Fruit fly (Drosophila melanogaster): ENCODE results near the gene CG14572.

CG14572 gene

dm6 chr3L:21738175-21739016 is 2.9 kb upstream of the CG14572 start, which contains the start of gene CG14567 (continued):
- TF ChIP-seq ey (GFP tag; optimal IDR thresholded peaks at IDR 0.05) (peak; percentile 31), lola (GFP tag; optimal IDR thresholded peaks at IDR 0.05) (no peak), psq (GFP tag; optimal IDR thresholded peaks at IDR 0.05) (peak; percentile 12)

- TF ChIP-seq Vsx2 (GFP tag; optimal IDR thresholded peaks at IDR 0.05; ENCODE audit: partially characterized antibody) (peak; percentile 21), dsf (GFP tag; optimal IDR thresholded peaks at IDR 0.05; ENCODE audit: borderline replicate concordance) (no peak), fru (GFP tag; optimal IDR thresholded peaks at IDR 0.05) (no peak), Dif (GFP tag; optimal IDR thresholded peaks at IDR 0.05; ENCODE audit: partially characterized antibody) (peak; percentile 16), usp (GFP tag; optimal IDR thresholded peaks at IDR 0.05) (no peak), Hr83 (GFP tag; optimal IDR thresholded peaks at IDR 0.05; ENCODE audit: poor library complexity, severe bottlenecking) (no peak), brk (GFP tag; optimal IDR thresholded peaks at IDR 0.05) (no peak), sv (GFP tag; optimal IDR thresholded peaks at IDR 0.05) (no peak), h (GFP tag; optimal IDR thresholded peaks at IDR 0.05) (peak; percentile 48), CG32264 (GFP tag; optimal IDR thresholded peaks at IDR 0.05) (no peak), rgr (GFP tag; optimal IDR thresholded peaks at IDR 0.05) (peak; percentile 18), Rel (GFP tag; optimal IDR thresholded peaks at IDR 0.05) (no peak), Rel (tag; optimal IDR thresholded peaks at IDR 0.05) (peak; percentile 91), tai (GFP tag; optimal IDR thresholded peaks at IDR 0.05) (no peak), CrebA (GFP tag; optimal IDR thresholded peaks at IDR 0.05; ENCODE audit: borderline replicate concordance) (no peak), ey (GFP tag; optimal IDR thresholded peaks at IDR 0.05) (no peak), lola (GFP tag; optimal IDR thresholded peaks at IDR 0.05) (no peak), Jra (GFP tag; optimal IDR thresholded peaks at IDR 0.05) (peak; percentile 10), N (GFP tag; optimal IDR thresholded peaks at IDR 0.05) (no peak), dl (GFP tag; optimal IDR thresholded peaks at IDR 0.05; ENCODE audit: insufficient read depth in 1 of 2, partially characterized antibody in 2 of 2) (no peak), woc (GFP tag; optimal IDR thresholded peaks at IDR 0.05) (peak; percentile 49), br (GFP tag; optimal IDR thresholded peaks at IDR 0.05) (no peak), Myc (optimal IDR thresholded peaks at IDR 0.05) (no peak), HLH106 (tag; optimal IDR thresholded peaks at IDR 0.05) (no peak)
Measured at dm6 chr3L:21739017-21739730, 2.2 kb upstream of the CG14572 start.

DNA sequence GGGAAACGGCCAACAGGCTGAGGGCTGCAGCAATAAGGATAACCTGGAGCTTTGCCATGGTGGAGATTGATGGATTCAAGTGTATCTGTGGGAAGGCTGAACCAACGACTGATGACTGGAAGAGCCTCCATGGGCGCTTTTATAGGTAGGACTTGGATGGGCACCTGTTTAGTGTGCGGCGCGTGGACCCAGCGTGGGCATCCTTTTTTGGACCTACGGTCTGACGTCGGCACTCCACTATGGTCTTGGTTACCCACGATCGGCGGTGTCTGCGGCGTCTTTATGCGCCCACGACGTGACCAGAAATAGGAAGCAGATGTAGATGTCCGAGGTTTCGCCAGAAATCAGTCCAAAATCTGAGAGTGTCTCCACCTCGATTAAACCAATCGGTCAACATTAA is 1.1 kb upstream of the CG14572 start, which contains the start of gene CG14566:
Gene CG14566 (minus strand): TSS at position 101 of the 400 bp plus-strand sequence.
- TF ChIP-seq Vsx2 (GFP tag; optimal IDR thresholded peaks at IDR 0.05; ENCODE audit: partially characterized antibody) (no peak), Dfd (GFP tag; optimal IDR thresholded peaks at IDR 0.05) (no peak)

DNA sequence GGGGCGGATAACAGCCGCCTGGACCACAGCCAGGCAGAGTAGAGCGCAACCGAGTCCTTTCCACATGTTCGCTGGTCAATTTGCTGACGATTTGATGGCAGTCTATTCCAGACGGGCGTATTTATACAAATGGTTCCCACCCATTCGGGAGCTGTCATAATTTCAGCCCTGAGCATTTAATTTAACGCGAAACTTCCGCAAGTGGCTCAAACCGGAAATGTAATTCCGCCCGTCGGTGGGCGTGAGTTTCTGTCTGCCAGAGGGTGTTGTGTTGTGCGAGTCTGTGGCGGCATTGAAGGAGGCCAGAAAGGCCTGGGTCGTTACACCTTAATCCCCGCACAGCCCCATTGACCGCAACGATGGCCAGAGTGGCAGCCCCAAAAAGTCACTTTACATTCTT is 2.8 kb downstream of the CG14572 start, which contains the start of gene CG14565:
Gene CG14565 (minus strand): TSS at position 101 of the 400 bp plus-strand sequence.
- no peak for TF ChIP-seq brk (GFP tag; optimal IDR thresholded peaks at IDR 0.05)
- no peak for TF ChIP-seq CG32264 (GFP tag; optimal IDR thresholded peaks at IDR 0.05)
- no peak for TF ChIP-seq Mio (GFP tag; optimal IDR thresholded peaks at IDR 0.05)
- no peak for TF ChIP-seq CG9705 (GFP tag; optimal IDR thresholded peaks at IDR 0.05)

dm6 chr3L:21756857-21757256 is 15.5 kb downstream of the CG14572 start, which contains the start of gene CG14564:
Gene CG14564 (plus strand): TSS chr3L:21757157.
- no peak for TF ChIP-seq Abd-B (GFP tag; optimal IDR thresholded peaks at IDR 0.05)
- TF ChIP-seq N (GFP tag; optimal IDR thresholded peaks at IDR 0.05): no peak
- TF ChIP-seq sv (GFP tag; optimal IDR thresholded peaks at IDR 0.05): no peak
- no peak for TF ChIP-seq pan (optimal IDR thresholded peaks at IDR 0.05)
- TF ChIP-seq jim (GFP tag; optimal IDR thresholded peaks at IDR 0.05): no peak
- no peak for TF ChIP-seq Mio (GFP tag; optimal IDR thresholded peaks at IDR 0.05)
- no peak for TF ChIP-seq CrebA (GFP tag; optimal IDR thresholded peaks at IDR 0.05; ENCODE audit: borderline replicate concordance)
- no peak for TF ChIP-seq GATAd (GFP tag; optimal IDR thresholded peaks at IDR 0.05)
- TF ChIP-seq dmrt93B (GFP tag; optimal IDR thresholded peaks at IDR 0.05): no peak
- no peak for TF ChIP-seq Sp1 (GFP tag; optimal IDR thresholded peaks at IDR 0.05)
- TF ChIP-seq Hr78 (GFP tag; optimal IDR thresholded peaks at IDR 0.05): no peak
- no peak for TF ChIP-seq CG32264 (GFP tag; optimal IDR thresholded peaks at IDR 0.05)
- no peak for TF ChIP-seq rgr (GFP tag; optimal IDR thresholded peaks at IDR 0.05)
- TF ChIP-seq Myc (optimal IDR thresholded peaks at IDR 0.05): no peak
- TF ChIP-seq HLH106 (tag; optimal IDR thresholded peaks at IDR 0.05): no peak
- no peak for TF ChIP-seq br (GFP tag; optimal IDR thresholded peaks at IDR 0.05)
- no peak for TF ChIP-seq Dfd (GFP tag; optimal IDR thresholded peaks at IDR 0.05)
- no peak for TF ChIP-seq lola (GFP tag; optimal IDR thresholded peaks at IDR 0.05)
- no peak for TF ChIP-seq Dif (GFP tag; optimal IDR thresholded peaks at IDR 0.05; ENCODE audit: partially characterized antibody)

All from whole organism, wandering third instar larva.